Worm (Caenorhabditis elegans) whole organism, L3 larva: ENCODE results near the gene F09G8.5.

ENCODE experiments used
- ZK546.5 ChIP-seq: sonication (generic microtip); optimal IDR thresholded peaks from 2 replicates; lab custom pipeline; 2017; ENCODE audit warnings: missing biosample characterization, missing genetic modification characterization
- aly-2 ChIP-seq: fragments of 150-350 bp; optimal IDR thresholded peaks from 2 replicates; lab custom pipeline; 2014; ENCODE audit warnings: missing biosample characterization, missing genetic modification characterization
- ama-1 ChIP-seq: fragments of 150-350 bp; optimal IDR thresholded peaks from 2 replicates; lab custom pipeline; 2018
- ceh-16 ChIP-seq: sonication (generic microtip); optimal IDR thresholded peaks from 2 replicates; lab custom pipeline; 2017; ENCODE audit warnings: missing biosample characterization, missing genetic modification characterization
- ceh-28 ChIP-seq: fragments of 150-350 bp; optimal IDR thresholded peaks from 2 replicates; lab custom pipeline; 2014; ENCODE audit warnings: missing biosample characterization, missing genetic modification reagents, missing genetic modification characterization
- ceh-82 ChIP-seq: fragments of 150-350 bp; optimal IDR thresholded peaks from 2 replicates; lab custom pipeline; 2014; ENCODE audit warnings: missing biosample characterization, missing genetic modification characterization
- ceh-9 ChIP-seq: sonication (generic microtip); optimal IDR thresholded peaks from 2 replicates; lab custom pipeline; 2018; ENCODE audit warnings: missing biosample characterization, missing genetic modification characterization
- daf-12 ChIP-seq: fragments of 150-350 bp; optimal IDR thresholded peaks from 2 replicates; lab custom pipeline; 2014; ENCODE audit warnings: missing biosample characterization, missing genetic modification reagents, missing genetic modification characterization
- elt-3 ChIP-seq, 3 experiments: fragments of 150-350 bp in 1 of 3; sonication (generic microtip) in 2 of 3; optimal IDR thresholded peaks; 2 replicates in 2 of 3; 4 replicates in 1 of 3; lab custom pipeline; 2014 to 2017; ENCODE audit warnings: missing biosample characterization in 3 of 3, missing genetic modification characterization in 3 of 3
- eor-1 ChIP-seq, 2 experiments: fragments of 150-350 bp; optimal IDR thresholded peaks; 2 replicates each; lab custom pipeline; 2014 to 2018; ENCODE audit warnings: missing biosample characterization in 2 of 2, missing genetic modification characterization in 2 of 2
- fkh-10 ChIP-seq: sonication (generic microtip); optimal IDR thresholded peaks from 2 replicates; lab custom pipeline; 2017; ENCODE audit warnings: missing biosample characterization, missing genetic modification reagents, missing genetic modification characterization
- fos-1 ChIP-seq: fragments of 150-350 bp; optimal IDR thresholded peaks from 2 replicates; lab custom pipeline; 2014; ENCODE audit warnings: missing biosample characterization, missing genetic modification characterization
- hmg-11 ChIP-seq: sonication (generic microtip); optimal IDR thresholded peaks from 2 replicates; lab custom pipeline; 2016; ENCODE audit warnings: missing genetic modification characterization, missing compliant biosample characterization
- jun-1 ChIP-seq: fragments of 150-350 bp; optimal IDR thresholded peaks from 2 replicates; lab custom pipeline; 2014; ENCODE audit warnings: missing biosample characterization, missing genetic modification reagents, missing genetic modification characterization
- lin-15B ChIP-seq: fragments of 150-350 bp; optimal IDR thresholded peaks from 2 replicates; lab custom pipeline; 2014; ENCODE audit warnings: missing biosample characterization, missing genetic modification characterization
- lin-39 ChIP-seq: fragments of 150-350 bp; optimal IDR thresholded peaks from 2 replicates; lab custom pipeline; 2018; ENCODE audit warnings: missing biosample characterization, missing genetic modification reagents, missing genetic modification characterization
- lsy-12 ChIP-seq: sonication (generic microtip); optimal IDR thresholded peaks from 2 replicates; lab custom pipeline; 2016; ENCODE audit warnings: mild to moderate bottlenecking, missing genetic modification characterization, missing compliant biosample characterization
- nfya-1 ChIP-seq: sonication (generic microtip); optimal IDR thresholded peaks from 2 replicates; lab custom pipeline; 2017; ENCODE audit warnings: missing genetic modification characterization, mild to moderate bottlenecking, missing compliant biosample characterization, antibody characterized with exemption, moderate library complexity; ENCODE audit not compliant: insufficient read depth
- nhr-11 ChIP-seq: fragments of 150-350 bp; optimal IDR thresholded peaks from 2 replicates; lab custom pipeline; 2014; ENCODE audit warnings: missing biosample characterization, missing genetic modification characterization
- nhr-23 ChIP-seq: fragments of 150-350 bp; optimal IDR thresholded peaks from 2 replicates; lab custom pipeline; 2014; ENCODE audit warnings: missing biosample characterization, missing genetic modification reagents, missing genetic modification characterization
- nhr-237 ChIP-seq: fragments of 150-350 bp; optimal IDR thresholded peaks from 2 replicates; lab custom pipeline; 2014; ENCODE audit warnings: missing biosample characterization, missing genetic modification characterization
- nhr-28 ChIP-seq: fragments of 150-350 bp; optimal IDR thresholded peaks from 2 replicates; lab custom pipeline; 2014; ENCODE audit warnings: missing biosample characterization, missing genetic modification characterization
- nhr-43 ChIP-seq: sonication (generic microtip); optimal IDR thresholded peaks from 2 replicates; lab custom pipeline; 2016; ENCODE audit warnings: mild to moderate bottlenecking, missing genetic modification characterization, missing compliant biosample characterization; ENCODE audit not compliant: poor library complexity, severe bottlenecking
- nhr-67 ChIP-seq: fragments of 150-350 bp; optimal IDR thresholded peaks from 2 replicates; lab custom pipeline; 2014; ENCODE audit warnings: missing biosample characterization, missing genetic modification characterization
- nhr-76 ChIP-seq: fragments of 150-350 bp; sonication (generic microtip); optimal IDR thresholded peaks from 5 replicates; lab custom pipeline; 2014; ENCODE audit warnings: missing biosample characterization, missing genetic modification characterization
- nhr-77 ChIP-seq: fragments of 150-350 bp; optimal IDR thresholded peaks from 2 replicates; lab custom pipeline; 2014; ENCODE audit warnings: missing biosample characterization, missing genetic modification characterization
- pha-4 ChIP-seq: fragments of 150-350 bp; optimal IDR thresholded peaks from 2 replicates; lab custom pipeline; 2014; ENCODE audit warnings: missing biosample characterization, missing genetic modification reagents, missing genetic modification characterization
- pqm-1 ChIP-seq: fragments of 150-350 bp; optimal IDR thresholded peaks from 2 replicates; lab custom pipeline; 2017; ENCODE audit warnings: missing biosample characterization, missing genetic modification characterization, inconsistent platforms
- sea-2 ChIP-seq: fragments of 150-350 bp; sonication (generic microtip); optimal IDR thresholded peaks from 4 replicates; lab custom pipeline; 2014; ENCODE audit warnings: missing biosample characterization, missing genetic modification reagents, missing genetic modification characterization
- skn-1 ChIP-seq: fragments of 150-350 bp; optimal IDR thresholded peaks from 2 replicates; lab custom pipeline; 2014; ENCODE audit warnings: missing biosample characterization, missing genetic modification characterization
- snpc-4 ChIP-seq: fragments of 150-350 bp; optimal IDR thresholded peaks from 2 replicates; lab custom pipeline; 2014; ENCODE audit warnings: missing biosample characterization, missing genetic modification characterization
- unc-39 ChIP-seq: sonication (generic microtip); optimal IDR thresholded peaks from 4 replicates; lab custom pipeline; 2017; ENCODE audit warnings: missing biosample characterization, missing genetic modification characterization
- unc-62 ChIP-seq: fragments of 150-350 bp; sonication (generic microtip); optimal IDR thresholded peaks from 4 replicates; lab custom pipeline; 2014; ENCODE audit warnings: missing biosample characterization, missing genetic modification reagents, missing genetic modification characterization
- zag-1 ChIP-seq: fragments of 150-350 bp; optimal IDR thresholded peaks from 2 replicates; lab custom pipeline; 2014; ENCODE audit warnings: missing biosample characterization, missing genetic modification characterization
- ztf-11 ChIP-seq: fragments of 150-350 bp; optimal IDR thresholded peaks from 2 replicates; lab custom pipeline; 2014; ENCODE audit warnings: missing biosample characterization, missing genetic modification characterization
- ztf-4 ChIP-seq: fragments of 150-350 bp; optimal IDR thresholded peaks from 2 replicates; lab custom pipeline; 2014; ENCODE audit warnings: missing biosample characterization, missing genetic modification characterization

Gene F09G8.5

ce11 chrIII:8242809-8243208, 12.0 kb upstream of the F09G8.5 start, which contains the start of gene C02F5.12 (continued):
- TF ChIP-seq ZK546.5 (tag; lab: Kevin White, UChicago) (no peak), pha-4 (peak; percentile 72), ceh-9 (tag; lab: Kevin White, UChicago) (no peak), sea-2 (GFP tag; lab: Kevin White, UChicago) (no peak), nhr-23 (tag; lab: Kevin White, UChicago) (peak; percentile 17), nfya-1 (peak; percentile 59), fkh-10 (no peak), unc-39 (tag; lab: Kevin White, UChicago) (no peak), eor-1 (tag; optimal IDR thresholded peaks at IDR 0.05; lab: Kevin White, UChicago) (no peak), hmg-11 (peak; percentile 24), ama-1 (lab: Kevin White, UChicago) (peak; percentile 80), lin-39 (tag; lab: Kevin White, UChicago) (no peak), nhr-76 (no peak), nhr-77 (tag; lab: Kevin White, UChicago) (no peak), zag-1 (tag; lab: Kevin White, UChicago) (no peak), fos-1 (tag; lab: Kevin White, UChicago) (no peak), daf-12 (tag; lab: Kevin White, UChicago) (no peak), jun-1 (no peak), ceh-28 (no peak), ztf-11 (no peak), nhr-43 (tag; lab: Kevin White, UChicago) (no peak), nhr-11 (tag; lab: Kevin White, UChicago) (no peak)

- TF ChIP-seq unc-62 (GFP tag; lab: Kevin White, UChicago) (no peak), nfya-1 (peak; percentile 36), skn-1 (tag; lab: Kevin White, UChicago) (peak; percentile 44), nhr-76 (no peak), ceh-16 (tag; lab: Kevin White, UChicago) (no peak), pha-4 (peak; percentile 5), lsy-12 (tag; lab: Kevin White, UChicago) (no peak), zag-1 (tag; lab: Kevin White, UChicago) (no peak), nhr-67 (no peak), ztf-4 (tag; lab: Kevin White, UChicago) (no peak), lin-15B (tag; lab: Kevin White, UChicago) (peak; percentile 27), eor-1 (tag; optimal IDR thresholded peaks at IDR 0.05; lab: Kevin White, UChicago) (no peak), sea-2 (GFP tag; lab: Kevin White, UChicago) (no peak)
Observed at ce11 chrIII:8244052-8244451, 10.7 kb upstream of the F09G8.5 start, which contains the start of the genes pbs-6 and cids-1. pbs-6 (minus strand) TSS chrIII:8244092. cids-1 (plus strand) TSS chrIII:8244445.

ce11 chrIII:8245591-8245990, 9.2 kb upstream of the F09G8.5 start, which contains the start of gene C02F5.3:
C02F5.3 (plus strand) TSS chrIII:8245891.
- TF ChIP-seq nhr-28 (tag; lab: Kevin White, UChicago), result no peak
- no peak for TF ChIP-seq skn-1 (tag; lab: Kevin White, UChicago)
- no peak for TF ChIP-seq pqm-1 (tag; lab: Kevin White, UChicago)

- TF ChIP-seq ceh-82 (no peak), snpc-4 (tag; lab: Kevin White, UChicago) (no peak), lin-15B (tag; lab: Kevin White, UChicago) (no peak), fkh-10 (no peak), elt-3 (tag; optimal IDR thresholded peaks at IDR 0.05; lab: Kevin White, UChicago) (no peak), ama-1 (lab: Kevin White, UChicago) (no peak), pqm-1 (tag; lab: Kevin White, UChicago) (no peak), ceh-9 (tag; lab: Kevin White, UChicago) (no peak), jun-1 (no peak), nhr-67 (no peak), nhr-43 (tag; lab: Kevin White, UChicago) (no peak), nhr-237 (no peak), aly-2 (tag; lab: Kevin White, UChicago) (no peak), lsy-12 (tag; lab: Kevin White, UChicago) (no peak)
- TF ChIP-seq, all 47 proteins: peak for 0
Observed at ce11 chrIII:8247051-8247450, 7.7 kb upstream of the F09G8.5 start, which contains the start of gene C02F5.13. C02F5.13 (plus strand) TSS chrIII:8247351.
